Worm (Caenorhabditis elegans) whole organism, mixed stage, embryonic: Measurements from ENCODE around the gene umps-1.

Experiments
- ces-1 ChIP-seq: fragments of 150-350 bp; optimal IDR thresholded peaks from 2 replicates; lab custom pipeline; 2014; ENCODE audit warnings: missing biosample characterization, missing genetic modification reagents, missing genetic modification characterization
- ham-2 ChIP-seq: fragments of 200-800 bp; sonication (Bioruptor generic); optimal IDR thresholded peaks from 2 replicates; lab custom pipeline; 2018; ENCODE audit warnings: mild to moderate bottlenecking, missing genetic modification characterization, missing compliant biosample characterization
- nhr-28 ChIP-seq: fragments of 150-350 bp; optimal IDR thresholded peaks from 2 replicates; lab custom pipeline; 2014; ENCODE audit warnings: missing biosample characterization, missing genetic modification characterization
- unc-62 ChIP-seq: fragments of 150-350 bp; optimal IDR thresholded peaks from 2 replicates; lab custom pipeline; 2014; ENCODE audit warnings: missing biosample characterization, missing genetic modification reagents, missing genetic modification characterization
- ztf-11 ChIP-seq: fragments of 150-350 bp; optimal IDR thresholded peaks from 2 replicates; lab custom pipeline; 2014; ENCODE audit warnings: missing biosample characterization, missing genetic modification characterization

DNA sequence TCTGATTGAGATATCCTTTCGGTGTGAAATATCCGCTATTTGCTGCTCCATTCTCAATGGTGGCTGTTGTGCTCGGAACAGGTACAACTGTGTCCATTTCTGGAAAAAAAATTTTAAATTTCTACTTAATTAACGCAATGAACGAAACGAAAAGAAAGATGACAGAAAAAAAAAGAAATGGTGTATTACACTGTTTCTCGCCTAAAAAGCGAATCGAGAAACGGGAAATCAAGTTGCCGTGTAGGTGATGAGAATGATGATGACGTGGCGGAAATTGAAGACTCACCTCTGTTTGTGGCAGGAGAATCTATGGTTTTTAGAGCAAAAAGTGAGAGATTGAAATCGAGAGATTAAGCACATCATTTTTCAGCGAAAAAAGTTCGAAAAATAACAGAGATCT, 29.0 kb upstream of the umps-1 start, which contains the start of gene C38H2.3:
- TF ChIP-seq ces-1 (GFP tag; lab: Kevin White, UChicago) (no peak), unc-62 (no peak), ham-2 (GFP tag; lab: Kevin White, UChicago) (no peak), ztf-11 (tag; lab: Kevin White, UChicago) (no peak), nhr-28 (no peak)
